Worm (Caenorhabditis elegans): ENCODE measurements around the gene srw-79.

ce11 chrII:2921860-2922259, 24.7 kb upstream of the srw-79 start:
- TF ChIP-seq elt-3 (tag; optimal IDR thresholded peaks at IDR 0.05) (no peak), nhr-237 (tag; optimal IDR thresholded peaks at IDR 0.05) (no peak), snpc-4 (tag; optimal IDR thresholded peaks at IDR 0.05) (no peak), ama-1 (optimal IDR thresholded peaks at IDR 0.05) (no peak), unc-39 (tag; optimal IDR thresholded peaks at IDR 0.05) (no peak)

All from whole organism, L2 larva.